Fruit fly (Drosophila melanogaster) whole organism, embryonic: ENCODE measurements around the gene Mbs.
A peak's percentile ranks its signal among the peaks of the same experiment; 100 is the strongest.

ENCODE experiments used
- Adf1 ChIP-seq: fragments of 200-800 bp; sonication (Bioruptor generic); IDR thresholded peaks from 2 replicates; pipeline ENCODE4 v1.3.6; 2022; ENCODE audit warnings: missing biosample characterization, missing genetic modification characterization
- B-H2 ChIP-seq: fragments of 200-800 bp; sonication (Bioruptor generic); optimal IDR thresholded peaks from 2 replicates; lab custom pipeline; 2018; ENCODE audit warnings: missing biosample characterization, mild to moderate bottlenecking, missing genetic modification characterization
- CG12104 ChIP-seq: fragments of 200-800 bp; sonication (Bioruptor generic); optimal IDR thresholded peaks from 3 replicates; lab custom pipeline; 2016; ENCODE audit warnings: missing biosample characterization, missing genetic modification characterization
- CG12219 ChIP-seq: fragments of 200-800 bp; sonication (Bioruptor generic); optimal IDR thresholded peaks from 3 replicates; lab custom pipeline; 2018; ENCODE audit warnings: missing biosample characterization, mild to moderate bottlenecking, missing genetic modification characterization
- CG13624 ChIP-seq: fragments of 200-800 bp; sonication (Bioruptor generic); optimal IDR thresholded peaks from 2 replicates; lab custom pipeline; 2016; ENCODE audit warnings: missing biosample characterization, missing genetic modification characterization
- CG14710 ChIP-seq: fragments of 200-800 bp; sonication (Bioruptor generic); optimal IDR thresholded peaks from 3 replicates; lab custom pipeline; 2019; ENCODE audit warnings: missing biosample characterization, mild to moderate bottlenecking, missing genetic modification characterization, moderate library complexity
- CG18011 ChIP-seq: fragments of 200-800 bp; sonication (Bioruptor generic); optimal IDR thresholded peaks from 2 replicates; lab custom pipeline; 2017; ENCODE audit warnings: missing biosample characterization, missing genetic modification characterization, mild to moderate bottlenecking, moderate library complexity, missing genotype
- CG2116 ChIP-seq: fragments of 200-800 bp; sonication (Bioruptor generic); optimal IDR thresholded peaks from 3 replicates; lab custom pipeline; 2018; ENCODE audit warnings: missing biosample characterization, mild to moderate bottlenecking, missing genetic modification characterization
- CG3281 ChIP-seq: fragments of 200-800 bp; sonication (Bioruptor generic); optimal IDR thresholded peaks from 3 replicates; lab custom pipeline; 2017; ENCODE audit warnings: missing biosample characterization, mild to moderate bottlenecking, missing genetic modification characterization
- CG3726 ChIP-seq: fragments of 200-800 bp; sonication (Bioruptor generic); IDR thresholded peaks from 3 replicates; pipeline ENCODE4, ENCODE4 v1.3.6; 2022; ENCODE audit warnings: missing biosample characterization, missing genetic modification characterization
- CG4282 ChIP-seq: fragments of 200-800 bp; sonication (Bioruptor generic); optimal IDR thresholded peaks from 2 replicates; lab custom pipeline; 2016; ENCODE audit warnings: missing biosample characterization, missing genetic modification characterization
- CG4404 ChIP-seq: fragments of 200-800 bp; sonication (Bioruptor generic); IDR thresholded peaks from 2 replicates; pipeline ENCODE4 v1.3.6; 2022; ENCODE audit warnings: missing biosample characterization, missing genetic modification characterization
- CG4707 ChIP-seq: fragments of 200-800 bp; sonication (Bioruptor generic); optimal IDR thresholded peaks from 2 replicates; lab custom pipeline; 2018; ENCODE audit warnings: missing biosample characterization, mild to moderate bottlenecking, missing genetic modification characterization, moderate library complexity
- CG6654 ChIP-seq: fragments of 200-800 bp; sonication (Bioruptor generic); optimal IDR thresholded peaks from 2 replicates; lab custom pipeline; 2017; ENCODE audit warnings: missing biosample characterization, mild to moderate bottlenecking, missing genetic modification characterization
- CG6765 ChIP-seq: fragments of 200-800 bp; sonication (Bioruptor generic); optimal IDR thresholded peaks from 3 replicates; lab custom pipeline; 2017; ENCODE audit warnings: missing biosample characterization, mild to moderate bottlenecking, missing genetic modification characterization
- CG7372 ChIP-seq: fragments of 200-800 bp; sonication (Bioruptor generic); IDR thresholded peaks from 2 replicates; pipeline ENCODE4 v1.3.6; 2022; ENCODE audit warnings: missing biosample characterization, missing genetic modification characterization
- CG8765 ChIP-seq: fragments of 200-800 bp; sonication (Bioruptor generic); IDR thresholded peaks from 2 replicates; pipeline ENCODE4 v1.3.6; 2022; ENCODE audit warnings: missing biosample characterization, missing genetic modification characterization
- Camta ChIP-seq: fragments of 200-800 bp; sonication (Bioruptor generic); optimal IDR thresholded peaks from 2 replicates; lab custom pipeline; 2016; ENCODE audit warnings: missing biosample characterization, missing genetic modification characterization
- Chrac-16 ChIP-seq: fragments of 200-800 bp; sonication (Bioruptor generic); optimal IDR thresholded peaks from 3 replicates; lab custom pipeline; 2016; ENCODE audit warnings: missing biosample characterization, missing genetic modification characterization
- D19B ChIP-seq: fragments of 200-800 bp; sonication (Bioruptor generic); optimal IDR thresholded peaks from 2 replicates; lab custom pipeline; 2017; ENCODE audit warnings: missing biosample characterization, mild to moderate bottlenecking, missing genetic modification characterization
- Dad ChIP-seq: fragments of 200-800 bp; sonication (Bioruptor generic); optimal IDR thresholded peaks from 3 replicates; lab custom pipeline; 2016; ENCODE audit warnings: missing biosample characterization, missing genetic modification characterization
- Doc3 ChIP-seq: fragments of 200-800 bp; sonication (Bioruptor generic); IDR thresholded peaks from 3 replicates; pipeline ENCODE4 v1.3.6; 2022; ENCODE audit warnings: missing biosample characterization, missing genetic modification characterization; ENCODE audit not compliant: partially characterized antibody
- ERR ChIP-seq: fragments of 200-800 bp; sonication (Bioruptor generic); optimal IDR thresholded peaks from 2 replicates; lab custom pipeline; 2016; ENCODE audit warnings: missing biosample characterization, missing genetic modification characterization
- Gsc ChIP-seq: fragments of 200-800 bp; sonication (Bioruptor generic); IDR thresholded peaks from 2 replicates; pipeline ENCODE4 v1.3.6; 2022; ENCODE audit warnings: missing biosample characterization, missing genetic modification characterization
- Mad ChIP-seq: fragments of 200-800 bp; sonication (Bioruptor generic); optimal IDR thresholded peaks from 2 replicates; lab custom pipeline; 2016; ENCODE audit warnings: missing biosample characterization, missing genetic modification characterization
- Mrtf ChIP-seq: fragments of 200-800 bp; sonication (Bioruptor generic); IDR thresholded peaks from 3 replicates; pipeline ENCODE4 v1.3.6; 2022; ENCODE audit warnings: missing biosample characterization, missing genetic modification characterization
- Nf-YB ChIP-seq: fragments of 200-800 bp; sonication (Bioruptor generic); optimal IDR thresholded peaks from 3 replicates; lab custom pipeline; 2019; ENCODE audit warnings: missing biosample characterization, mild to moderate bottlenecking, missing genetic modification characterization, moderate library complexity
- Oli ChIP-seq: fragments of 200-800 bp; sonication (Bioruptor generic); optimal IDR thresholded peaks from 2 replicates; lab custom pipeline; 2018; ENCODE audit warnings: missing biosample characterization, mild to moderate bottlenecking, missing genetic modification characterization, moderate library complexity
- Rfx ChIP-seq: fragments of 200-800 bp; sonication (Bioruptor generic); IDR thresholded peaks from 2 replicates; pipeline ENCODE4 v1.3.6; 2022; ENCODE audit warnings: missing biosample characterization, missing genetic modification characterization
- Xbp1 ChIP-seq: fragments of 200-800 bp; sonication (Bioruptor generic); optimal IDR thresholded peaks from 3 replicates; lab custom pipeline; 2016; ENCODE audit warnings: missing biosample characterization, mild to moderate bottlenecking, missing genetic modification characterization
- Xrp1 ChIP-seq: fragments of 200-800 bp; sonication (Bioruptor generic); IDR thresholded peaks from 2 replicates; pipeline ENCODE4 v1.3.6; 2022; ENCODE audit warnings: missing biosample characterization, missing genetic modification characterization
- bowl ChIP-seq: fragments of 200-800 bp; sonication (Bioruptor generic); IDR thresholded peaks from 2 replicates; pipeline ENCODE4 v1.3.6; 2022; ENCODE audit warnings: missing biosample characterization, missing genetic modification characterization
- cad ChIP-seq: fragments of >200 bp; optimal IDR thresholded peaks from 2 replicates; lab custom pipeline; 2017; ENCODE audit warnings: missing biosample characterization, missing genetic modification characterization
- dati ChIP-seq: fragments of 200-800 bp; sonication (Bioruptor generic); IDR thresholded peaks from 2 replicates; pipeline ENCODE4 v1.3.6; 2022; ENCODE audit warnings: missing biosample characterization, missing genetic modification characterization
- fd96Cb ChIP-seq: fragments of 200-800 bp; sonication (Bioruptor generic); optimal IDR thresholded peaks from 2 replicates; lab custom pipeline; 2018; ENCODE audit warnings: missing biosample characterization, mild to moderate bottlenecking, missing genetic modification characterization, moderate library complexity
- gem ChIP-seq: fragments of 200-800 bp; sonication (Bioruptor generic); optimal IDR thresholded peaks from 2 replicates; lab custom pipeline; 2019; ENCODE audit warnings: missing biosample characterization, mild to moderate bottlenecking, missing genetic modification characterization, moderate library complexity
- jumu ChIP-seq: fragments of 200-800 bp; sonication (Bioruptor generic); optimal IDR thresholded peaks from 3 replicates; lab custom pipeline; 2016; ENCODE audit warnings: missing biosample characterization, missing genetic modification characterization
- kay ChIP-seq: fragments of 200-800 bp; sonication (Bioruptor generic); optimal IDR thresholded peaks from 2 replicates; lab custom pipeline; 2016; ENCODE audit warnings: missing biosample characterization, missing genetic modification characterization
- kni ChIP-seq: fragments of 200-800 bp; sonication (Bioruptor generic); optimal IDR thresholded peaks from 3 replicates; lab custom pipeline; 2017; ENCODE audit warnings: mild to moderate bottlenecking, missing biosample characterization, missing genetic modification reagents, missing genetic modification characterization
- nerfin-1 ChIP-seq: fragments of 200-800 bp; sonication (Bioruptor generic); optimal IDR thresholded peaks from 3 replicates; lab custom pipeline; 2019; ENCODE audit warnings: missing biosample characterization, mild to moderate bottlenecking, missing genetic modification characterization, moderate library complexity
- org-1 ChIP-seq: fragments of 200-800 bp; sonication (Bioruptor generic); optimal IDR thresholded peaks from 2 replicates; lab custom pipeline; 2017; ENCODE audit warnings: missing biosample characterization, missing genetic modification characterization
- pfk ChIP-seq: fragments of 200-800 bp; sonication (Bioruptor generic); optimal IDR thresholded peaks from 2 replicates; lab custom pipeline; 2018; ENCODE audit warnings: missing biosample characterization, mild to moderate bottlenecking, missing genetic modification characterization, moderate library complexity
- sc ChIP-seq, 3 experiments: fragments of >200 bp in 2 of 3; fragments of 200-800 bp in 1 of 3; sonication (Bioruptor generic) in 1 of 3; optimal IDR thresholded peaks; 2 replicates in 2 of 3; 3 replicates in 1 of 3; lab custom pipeline; 2017; ENCODE audit warnings: mild to moderate bottlenecking in 1 of 3, missing biosample characterization in 1 of 3, missing genetic modification characterization in 1 of 3, missing genetic modification reagents in 1 of 3
- scrt ChIP-seq: fragments of 200-800 bp; sonication (Bioruptor generic); optimal IDR thresholded peaks from 2 replicates; lab custom pipeline; 2018; ENCODE audit warnings: missing biosample characterization, mild to moderate bottlenecking, missing genetic modification characterization, moderate library complexity
- sna ChIP-seq: fragments of 200-800 bp; sonication (Bioruptor generic); IDR thresholded peaks from 2 replicates; pipeline ENCODE4 v1.3.6; 2022; ENCODE audit warnings: missing biosample characterization, missing genetic modification characterization; ENCODE audit not compliant: partially characterized antibody
- sr ChIP-seq: fragments of 200-800 bp; sonication (Bioruptor generic); IDR thresholded peaks from 3 replicates; pipeline ENCODE4 v1.3.6; 2022; ENCODE audit warnings: missing biosample characterization, missing genetic modification characterization
- trem ChIP-seq: fragments of 200-800 bp; optimal IDR thresholded peaks from 3 replicates; lab custom pipeline; 2019; ENCODE audit warnings: missing biosample characterization, mild to moderate bottlenecking, missing genetic modification characterization, moderate library complexity
- zen2 ChIP-seq: fragments of 200-800 bp; sonication (Bioruptor generic); IDR thresholded peaks from 3 replicates; pipeline ENCODE4 v1.3.6; 2022; ENCODE audit warnings: missing biosample characterization, missing genetic modification characterization; ENCODE audit not compliant: partially characterized antibody
- zfh1 ChIP-seq: fragments of 200-800 bp; sonication (Bioruptor generic); IDR thresholded peaks from 3 replicates; pipeline ENCODE4 v1.3.6; 2022; ENCODE audit warnings: missing biosample characterization, missing genetic modification characterization

Mbs gene

dm6 chr3L:16113607-16114337 is 62.0 kb downstream of the Mbs start (continued):
- TF ChIP-seq CG14710 (tag; lab: Kevin White, UChicago): peak; percentile 73
- TF ChIP-seq sna (GFP tag; lab: Robert Waterston, UW): peak; percentile 51
- peak; percentile 30; the same call in 1 of the 2 replicates for TF ChIP-seq dati (GFP tag; lab: Robert Waterston, UW)
- peak; percentile 61; the same call in 1 of the 3 replicates for TF ChIP-seq Mrtf
- peak; percentile 92 for TF ChIP-seq CG13624 (GFP tag; lab: Kevin White, UChicago)
- TF ChIP-seq Camta: peak; percentile 87
- peak; percentile 89 for TF ChIP-seq CG12104 (GFP tag; lab: Kevin White, UChicago)
- TF ChIP-seq org-1 (GFP tag; lab: Kevin White, UChicago): peak; percentile 76
- peak; percentile 83 for TF ChIP-seq B-H2
- TF ChIP-seq kay (GFP tag; lab: Kevin White, UChicago): peak; percentile 83
- no peak for TF ChIP-seq bowl
- peak; percentile 61 for TF ChIP-seq CG12219 (GFP tag; lab: Kevin White, UChicago)
- TF ChIP-seq ERR (GFP tag; lab: Kevin White, UChicago): peak; percentile 85
- peak; percentile 73 for TF ChIP-seq CG2116 (GFP tag; lab: Kevin White, UChicago)
- TF ChIP-seq Chrac-16 (GFP tag; lab: Kevin White, UChicago): peak; percentile 83
- TF ChIP-seq pfk (GFP tag; lab: Kevin White, UChicago): peak; percentile 58
- TF ChIP-seq Nf-YB (GFP tag; lab: Kevin White, UChicago): peak; percentile 67
- TF ChIP-seq Mad (GFP tag; lab: Kevin White, UChicago): peak; percentile 81
- TF ChIP-seq Xbp1 (GFP tag; lab: Kevin White, UChicago): peak; percentile 89
- peak; percentile 85 for TF ChIP-seq jumu (GFP tag; lab: Kevin White, UChicago)
- peak; percentile 87 for TF ChIP-seq CG3281 (GFP tag; lab: Kevin White, UChicago)
- TF ChIP-seq fd96Cb (tag; lab: Kevin White, UChicago): peak; percentile 69
- TF ChIP-seq CG6765 (GFP tag; lab: Kevin White, UChicago): peak; percentile 71
- TF ChIP-seq CG4282: peak; percentile 75
- peak; percentile 68 for TF ChIP-seq Adf1 (GFP tag; lab: Robert Waterston, UW)
- TF ChIP-seq Xrp1 (GFP tag; lab: Robert Waterston, UW): peak; percentile 84
- TF ChIP-seq CG8765 (GFP tag; lab: Robert Waterston, UW): peak; percentile 54
- no peak for TF ChIP-seq CG6654 (GFP tag; lab: Kevin White, UChicago)
- no peak for TF ChIP-seq sc (optimal IDR thresholded peaks at IDR 0.05; lab: Kevin White, UChicago)
- TF ChIP-seq sc (GFP tag; optimal IDR thresholded peaks at IDR 0.05; lab: Kevin White, UChicago): peak; percentile 0
- peak; percentile 64 for TF ChIP-seq CG18011 (GFP tag; lab: Kevin White, UChicago)
- TF ChIP-seq Gsc (GFP tag; lab: Robert Waterston, UW): no peak
- TF ChIP-seq CG4707 (GFP tag; lab: Kevin White, UChicago): no peak
- TF ChIP-seq Oli (tag; lab: Kevin White, UChicago): peak; percentile 65
- TF ChIP-seq kni (GFP tag; lab: Kevin White, UChicago): peak; percentile 99
- TF ChIP-seq CG7372: 0 out of 2 replicates have a peak, but pooled peaks have one; percentile 52
- peak; percentile 62 for TF ChIP-seq cad (GFP tag; lab: Kevin White, UChicago)
- TF ChIP-seq scrt (GFP tag; lab: Kevin White, UChicago): peak; percentile 78
- peak; percentile 90 for TF ChIP-seq Rfx (GFP tag; lab: Robert Waterston, UW)
- no peak for TF ChIP-seq gem (tag; lab: Kevin White, UChicago)
- TF ChIP-seq sr: peak; percentile 26; the same call in 1 of the 3 replicates
- no peak; the same call in 2 of the 3 replicates for TF ChIP-seq zen2 (GFP tag; lab: Robert Waterston, UW)
- no peak for TF ChIP-seq D19B (GFP tag; lab: Kevin White, UChicago)
- TF ChIP-seq CG3726 (GFP tag; lab: Robert Waterston, UW): no peak
- peak; percentile 59 for TF ChIP-seq trem (tag; lab: Kevin White, UChicago)
- peak; percentile 78 for TF ChIP-seq nerfin-1 (tag; lab: Kevin White, UChicago)
- TF ChIP-seq Doc3 (GFP tag; lab: Robert Waterston, UW): peak; percentile 48; the same call in 1 of the 3 replicates
- peak; percentile 83 for TF ChIP-seq Dad (GFP tag; lab: Kevin White, UChicago)
- TF ChIP-seq CG4404 (GFP tag; lab: Robert Waterston, UW): peak; percentile 52
- peak; percentile 83 for TF ChIP-seq zfh1 (GFP tag; lab: Robert Waterston, UW)
